In the genomic region with DNA sequence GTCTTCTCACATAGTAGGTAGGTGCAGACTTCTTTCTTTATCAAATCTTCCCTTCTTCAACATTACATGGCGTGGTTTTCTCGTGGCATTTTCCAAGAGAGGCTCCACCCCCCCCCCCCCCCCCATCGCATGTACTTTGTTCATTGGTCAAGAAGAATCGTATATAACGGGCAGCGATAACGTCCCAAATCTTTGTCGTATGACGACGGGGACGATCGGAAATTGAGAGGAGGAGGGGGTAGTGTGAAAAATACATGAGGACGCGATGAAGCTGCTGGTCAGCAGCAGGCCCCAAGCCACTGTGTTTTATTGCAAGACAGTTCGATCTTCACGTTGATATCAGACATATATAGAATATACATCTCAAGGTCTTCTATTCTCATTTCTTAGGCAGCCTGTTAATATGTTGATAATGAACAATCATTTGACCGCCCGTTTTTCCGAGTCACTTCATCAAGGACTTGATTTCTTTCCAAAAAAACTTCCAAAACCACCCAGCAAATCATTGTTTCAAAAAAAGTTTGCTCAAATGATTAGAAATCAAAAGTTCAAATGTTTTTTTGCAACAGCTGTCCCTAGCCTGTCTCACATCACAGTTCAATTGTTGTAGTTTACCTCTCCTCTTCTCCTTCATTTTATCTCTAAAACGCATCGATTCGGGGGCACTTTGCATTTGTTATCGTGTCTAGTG, we compare ENCODE assay signal across 4 worm cellular contexts.
TF ChIP-seq lines count a peak whose summit lies in the region.

No protein-coding gene starts in this region.

TF ChIP-seq in whole organism, L1 larva, 84 proteins besides CTCF, POLR2A, EP300 and RAD21 (continued from another document):
- TF ChIP-seq nhr-47 (tag; optimal IDR thresholded peaks at IDR 0.05; lab: Kevin White, UChicago) (peak; percentile 32), lin-35 (GFP tag; optimal IDR thresholded peaks at IDR 0.05; lab: Kevin White, UChicago) (peak in 1 of 2 experiments; percentile 1), nhr-90 (tag; optimal IDR thresholded peaks at IDR 0.05; lab: Kevin White, UChicago; ENCODE audit: poor library complexity) (peak; percentile 57), grh-1 (GFP tag; IDR thresholded peaks at IDR 0.05; lab: Robert Waterston, UW) (peak; percentile 27; the same call in 1 of the 2 replicates), tbx-2 (tag; optimal IDR thresholded peaks at IDR 0.05; lab: Kevin White, UChicago) (no peak), snpc-4 (tag; optimal IDR thresholded peaks at IDR 0.05; lab: Kevin White, UChicago) (no peak), nhr-71 (tag; optimal IDR thresholded peaks at IDR 0.05; lab: Kevin White, UChicago) (peak; percentile 78), irx-1 (tag; optimal IDR thresholded peaks at IDR 0.05; lab: Kevin White, UChicago) (no peak), dpl-1 (GFP tag; optimal IDR thresholded peaks at IDR 0.05; lab: Kevin White, UChicago) (peak in 1 of 3 experiments; percentile 19), pqm-1 (tag; optimal IDR thresholded peaks at IDR 0.05; lab: Kevin White, UChicago) (no peak)

TF ChIP-seq in whole organism, L2 larva, 48 proteins besides CTCF, POLR2A, EP300 and RAD21 (continued from another document):
- TF ChIP-seq zag-1 (tag; optimal IDR thresholded peaks at IDR 0.05; lab: Kevin White, UChicago) = no peak
- no peak for TF ChIP-seq nhr-237 (tag; optimal IDR thresholded peaks at IDR 0.05; lab: Kevin White, UChicago)
- TF ChIP-seq ztf-11 (tag; optimal IDR thresholded peaks at IDR 0.05; lab: Kevin White, UChicago) = no peak
- TF ChIP-seq elt-3 (tag; optimal IDR thresholded peaks at IDR 0.05; lab: Kevin White, UChicago) = no peak
- TF ChIP-seq ztf-4 (tag; optimal IDR thresholded peaks at IDR 0.05; lab: Kevin White, UChicago) = no peak
- TF ChIP-seq sma-3 (GFP tag; optimal IDR thresholded peaks at IDR 0.05; lab: Kevin White, UChicago) = peak; percentile 22
- no peak for TF ChIP-seq C34F6.9 (tag; optimal IDR thresholded peaks at IDR 0.05; lab: Kevin White, UChicago)
- TF ChIP-seq unc-62 (GFP tag; optimal IDR thresholded peaks at IDR 0.05; lab: Kevin White, UChicago) = no peak
- no peak for TF ChIP-seq R02D3.7 (tag; optimal IDR thresholded peaks at IDR 0.05; lab: Kevin White, UChicago)
- TF ChIP-seq unc-39 (tag; optimal IDR thresholded peaks at IDR 0.05; lab: Kevin White, UChicago) = no peak
- no peak for TF ChIP-seq nhr-11 (tag; optimal IDR thresholded peaks at IDR 0.05; lab: Kevin White, UChicago)
- TF ChIP-seq lin-39 (tag; optimal IDR thresholded peaks at IDR 0.05; lab: Kevin White, UChicago) = no peak
- peak; percentile 68 for TF ChIP-seq nhr-21 (tag; optimal IDR thresholded peaks at IDR 0.05; lab: Kevin White, UChicago)
- TF ChIP-seq skn-1 (tag; optimal IDR thresholded peaks at IDR 0.05; lab: Kevin White, UChicago) = no peak
- no peak for TF ChIP-seq mbf-1 (tag; optimal IDR thresholded peaks at IDR 0.05; lab: Kevin White, UChicago)
- no peak for TF ChIP-seq peb-1 (tag; optimal IDR thresholded peaks at IDR 0.05; lab: Kevin White, UChicago)
- TF ChIP-seq egl-27 (tag; optimal IDR thresholded peaks at IDR 0.05; lab: Kevin White, UChicago) = no peak
- TF ChIP-seq ztf-1 (GFP tag; conservative IDR thresholded peaks at IDR 0.05; lab: Robert Waterston, UW) = no peak
- TF ChIP-seq blmp-1 (tag; optimal IDR thresholded peaks at IDR 0.05; lab: Kevin White, UChicago; ENCODE audit: insufficient read depth) = peak; percentile 44
- no peak for TF ChIP-seq fos-1 (tag; optimal IDR thresholded peaks at IDR 0.05; lab: Kevin White, UChicago)

TF ChIP-seq in whole organism, L4 larva, 104 proteins besides CTCF, POLR2A, EP300 and RAD21 (continued from another document and continues in another):
- peak; percentile 37; the same call in 1 of the 2 replicates for TF ChIP-seq lin-38 (GFP tag; IDR thresholded peaks at IDR 0.05; lab: Robert Waterston, UW)
- TF ChIP-seq tag-97 (GFP tag; IDR thresholded peaks at IDR 0.05; lab: Robert Waterston, UW) = no peak
- TF ChIP-seq ama-1 (optimal IDR thresholded peaks at IDR 0.05; lab: Kevin White, UChicago) = no peak
- TF ChIP-seq zfp-2 (tag; optimal IDR thresholded peaks at IDR 0.05; lab: Kevin White, UChicago) = no peak
- peak; percentile 31 to 53 for TF ChIP-seq mdl-1 (tag; optimal IDR thresholded peaks at IDR 0.05; lab: Kevin White, UChicago)
- TF ChIP-seq jun-1 (tag; optimal IDR thresholded peaks at IDR 0.05; lab: Kevin White, UChicago) = no peak
- no peak for TF ChIP-seq daf-12 (tag; optimal IDR thresholded peaks at IDR 0.05; lab: Kevin White, UChicago)
- TF ChIP-seq Y105C5A.15 (GFP tag; IDR thresholded peaks at IDR 0.05; lab: Robert Waterston, UW) = no peak
- TF ChIP-seq ceh-32 (tag; optimal IDR thresholded peaks at IDR 0.05; lab: Kevin White, UChicago; ENCODE audit: poor library complexity) = no peak
- TF ChIP-seq lim-7 (GFP tag; IDR thresholded peaks at IDR 0.05; lab: Robert Waterston, UW) = 0 out of 2 replicates have a peak, but pooled peaks have one; percentile 43
- TF ChIP-seq F10B5.3 (tag; optimal IDR thresholded peaks at IDR 0.05; lab: Kevin White, UChicago) = no peak
- no peak for TF ChIP-seq nhr-25 (tag; optimal IDR thresholded peaks at IDR 0.05; lab: Kevin White, UChicago; ENCODE audit: borderline replicate concordance, insufficient read depth)
- TF ChIP-seq rbr-2 (tag; optimal IDR thresholded peaks at IDR 0.05; lab: Kevin White, UChicago) = no peak
- peak; percentile 82 for TF ChIP-seq dmd-6 (GFP tag; IDR thresholded peaks at IDR 0.05; lab: Robert Waterston, UW)
- no peak for TF ChIP-seq tra-1 (GFP tag; IDR thresholded peaks at IDR 0.05; lab: Robert Waterston, UW)
- 0 out of 2 replicates have a peak, but pooled peaks have one; percentile 33 for TF ChIP-seq arid-1 (GFP tag; conservative IDR thresholded peaks at IDR 0.05; lab: Robert Waterston, UW)
- TF ChIP-seq daf-19 (GFP tag; conservative IDR thresholded peaks at IDR 0.05; lab: Robert Waterston, UW) = no peak
- TF ChIP-seq gei-8 (GFP tag; optimal IDR thresholded peaks at IDR 0.05; lab: Kevin White, UChicago) = no peak
- no peak; the same call in 1 of the 2 replicates for TF ChIP-seq saeg-2 (GFP tag; IDR thresholded peaks at IDR 0.05; lab: Robert Waterston, UW)
- no peak for TF ChIP-seq R02D3.7 (tag; optimal IDR thresholded peaks at IDR 0.05; lab: Kevin White, UChicago)
- TF ChIP-seq pqm-1 (tag; optimal IDR thresholded peaks at IDR 0.05; lab: Kevin White, UChicago) = no peak
- peak; percentile 47 for TF ChIP-seq set-16 (GFP tag; IDR thresholded peaks at IDR 0.05; lab: Robert Waterston, UW)
- TF ChIP-seq ztf-11 (tag; optimal IDR thresholded peaks at IDR 0.05; lab: Kevin White, UChicago) = no peak
- no peak for TF ChIP-seq F26F4.8 (GFP tag; conservative IDR thresholded peaks at IDR 0.05; lab: Robert Waterston, UW)
- 0 out of 2 replicates have a peak, but pooled peaks have one; percentile 14 for TF ChIP-seq php-3 (GFP tag; IDR thresholded peaks at IDR 0.05; lab: Robert Waterston, UW)
- TF ChIP-seq F37D6.2 (tag; optimal IDR thresholded peaks at IDR 0.05; lab: Kevin White, UChicago) = no peak
- TF ChIP-seq F49E8.2 (tag; optimal IDR thresholded peaks at IDR 0.05; lab: Kevin White, UChicago; ENCODE audit: borderline replicate concordance) = no peak
- TF ChIP-seq ceh-44 (GFP tag; IDR thresholded peaks at IDR 0.05; lab: Robert Waterston, UW) = no peak
- TF ChIP-seq nhr-237 (tag; optimal IDR thresholded peaks at IDR 0.05; lab: Kevin White, UChicago) = no peak
- peak; percentile 90 for TF ChIP-seq hlh-11 (tag; optimal IDR thresholded peaks at IDR 0.05; lab: Kevin White, UChicago)
- no peak for TF ChIP-seq F44E2.7 (GFP tag; IDR thresholded peaks at IDR 0.05; lab: Robert Waterston, UW)
- TF ChIP-seq nhr-102 (tag; optimal IDR thresholded peaks at IDR 0.05; lab: Kevin White, UChicago) = peak; percentile 35
- TF ChIP-seq nhr-76 (tag; optimal IDR thresholded peaks at IDR 0.05; lab: Kevin White, UChicago) = no peak
- TF ChIP-seq pha-4 (GFP tag; IDR thresholded peaks at IDR 0.05; lab: Robert Waterston, UW) = peak; percentile 45
- TF ChIP-seq pha-4 (tag; optimal IDR thresholded peaks at IDR 0.05; lab: Kevin White, UChicago) = no peak
- TF ChIP-seq skn-1 (tag; optimal IDR thresholded peaks at IDR 0.05; lab: Kevin White, UChicago) = no peak
- peak; percentile 5 for TF ChIP-seq spr-3 (GFP tag; optimal IDR thresholded peaks at IDR 0.05; lab: Kevin White, UChicago)
- TF ChIP-seq duxl-1 (tag; optimal IDR thresholded peaks at IDR 0.05; lab: Kevin White, UChicago; ENCODE audit: poor library complexity) = peak; percentile 36
- TF ChIP-seq nhr-28 (tag; optimal IDR thresholded peaks at IDR 0.05; lab: Kevin White, UChicago) = peak; percentile 20
- TF ChIP-seq dve-1 (tag; optimal IDR thresholded peaks at IDR 0.05; lab: Kevin White, UChicago; ENCODE audit: insufficient read depth) = no peak
- 0 out of 2 replicates have a peak, but pooled peaks have one; percentile 34 for TF ChIP-seq mdt-29 (GFP tag; IDR thresholded peaks at IDR 0.05; lab: Robert Waterston, UW)
- TF ChIP-seq lir-3 (tag; optimal IDR thresholded peaks at IDR 0.05; lab: Kevin White, UChicago) = no peak
- TF ChIP-seq nhr-111 (GFP tag; optimal IDR thresholded peaks at IDR 0.05; lab: Kevin White, UChicago) = no peak
- TF ChIP-seq snpc-4 (tag; optimal IDR thresholded peaks at IDR 0.05; lab: Kevin White, UChicago) = no peak
- TF ChIP-seq hlh-30 (tag; optimal IDR thresholded peaks at IDR 0.05; lab: Kevin White, UChicago; ENCODE audit: insufficient read depth) = peak; percentile 68
- no peak for TF ChIP-seq nhr-6 (tag; optimal IDR thresholded peaks at IDR 0.05; lab: Kevin White, UChicago)
- no peak for TF ChIP-seq daf-8 (GFP tag; IDR thresholded peaks at IDR 0.05; lab: Robert Waterston, UW)
- no peak for TF ChIP-seq dmd-8 (GFP tag; IDR thresholded peaks at IDR 0.05; lab: Robert Waterston, UW)

TF ChIP-seq in whole organism, young adult, 124 proteins besides CTCF, POLR2A, EP300 and RAD21 (continued from another document):
- TF ChIP-seq cebp-1 (GFP tag; IDR thresholded peaks at IDR 0.05; lab: Robert Waterston, UW) = 0 out of 2 replicates have a peak, but pooled peaks have one; percentile 10
- TF ChIP-seq cebp-1 (tag; optimal IDR thresholded peaks at IDR 0.05; lab: Kevin White, UChicago) = peak; percentile 50
- no peak for TF ChIP-seq ceh-40 (GFP tag; IDR thresholded peaks at IDR 0.05; lab: Robert Waterston, UW)
- TF ChIP-seq zfh-2 (GFP tag; conservative IDR thresholded peaks at IDR 0.05; lab: Robert Waterston, UW) = peak; percentile 65
- TF ChIP-seq attf-3 (GFP tag; conservative IDR thresholded peaks at IDR 0.05; lab: Robert Waterston, UW) = no peak
- no peak for TF ChIP-seq Y67H2A.10 (GFP tag; conservative IDR thresholded peaks at IDR 0.05; lab: Robert Waterston, UW)
- no peak for TF ChIP-seq nfya-2 (GFP tag; IDR thresholded peaks at IDR 0.05; lab: Robert Waterston, UW)
- no peak for TF ChIP-seq ets-4 (GFP tag; optimal IDR thresholded peaks at IDR 0.05; lab: Kevin White, UChicago)
- no peak for TF ChIP-seq nhr-120 (GFP tag; IDR thresholded peaks at IDR 0.05; lab: Robert Waterston, UW)
- TF ChIP-seq lin-35 (GFP tag; optimal IDR thresholded peaks at IDR 0.05; lab: Kevin White, UChicago) = peak in 1 of 3 experiments; percentile 17
- no peak for TF ChIP-seq egl-18 (GFP tag; IDR thresholded peaks at IDR 0.05; lab: Robert Waterston, UW)
- no peak for TF ChIP-seq tbx-9 (tag; optimal IDR thresholded peaks at IDR 0.05; lab: Kevin White, UChicago; ENCODE audit: borderline replicate concordance)
- TF ChIP-seq ztf-26 (tag; optimal IDR thresholded peaks at IDR 0.05; lab: Kevin White, UChicago) = peak; percentile 61
- no peak for TF ChIP-seq Y95B8A.8 (GFP tag; IDR thresholded peaks at IDR 0.05; lab: Robert Waterston, UW)
